Worm (Caenorhabditis elegans) whole organism, mixed stage, embryonic: Measurements from ENCODE around the gene glt-5.

Experiments used
- elt-3 ChIP-seq: fragments of 150-350 bp; optimal IDR thresholded peaks from 2 replicates; lab custom pipeline; 2014; ENCODE audit warnings: missing biosample characterization, missing genetic modification characterization
- lin-32 ChIP-seq: fragments of 200-800 bp; sonication (Bioruptor generic); optimal IDR thresholded peaks from 2 replicates; lab custom pipeline; 2018; ENCODE audit warnings: mild to moderate bottlenecking, missing genetic modification characterization, missing compliant biosample characterization
- lsy-2 ChIP-seq: fragments of 150-350 bp; optimal IDR thresholded peaks from 2 replicates; lab custom pipeline; 2014; ENCODE audit warnings: missing biosample characterization, missing genetic modification characterization
- nhr-76 ChIP-seq: sonication (generic microtip); optimal IDR thresholded peaks from 2 replicates; lab custom pipeline; 2017; ENCODE audit warnings: missing biosample characterization, missing genetic modification characterization

DNA sequence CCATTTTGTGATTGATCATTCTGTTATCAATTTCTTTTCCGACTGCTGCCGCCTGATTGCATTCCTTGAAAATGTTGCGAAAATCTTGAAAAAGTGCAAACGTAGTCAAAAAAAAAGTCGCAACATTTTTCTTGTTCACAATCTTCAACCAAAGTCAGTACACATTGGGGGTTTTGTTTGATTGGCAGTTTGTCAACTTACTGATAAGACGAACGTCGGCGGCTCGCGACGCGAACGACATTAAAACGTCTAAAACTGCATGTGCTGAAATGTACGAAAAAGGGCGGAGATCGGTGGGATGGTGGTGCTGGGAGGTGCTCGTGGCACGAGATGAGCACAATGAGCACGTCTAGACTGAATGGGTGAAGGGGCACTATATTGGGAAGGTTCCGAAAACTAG lies 30.1 kb upstream of the glt-5 start:
- no peak for TF ChIP-seq lin-32 (GFP tag; lab: Kevin White, UChicago)
- no peak for TF ChIP-seq nhr-76 (tag; lab: Kevin White, UChicago)
- no peak for TF ChIP-seq lsy-2 (tag; lab: Kevin White, UChicago)
- TF ChIP-seq elt-3 (tag; lab: Kevin White, UChicago): no peak
